Worm (Caenorhabditis elegans) whole organism, L2 larva: ENCODE measurements around the gene Y57A10A.24.

Source experiments
- C34F6.9 ChIP-seq: fragments of 150-350 bp; optimal IDR thresholded peaks from 2 replicates; lab custom pipeline; 2014; ENCODE audit warnings: missing biosample characterization, missing genetic modification characterization
- F13H6.1 ChIP-seq: sonication (generic microtip); optimal IDR thresholded peaks from 2 replicates; lab custom pipeline; 2016; ENCODE audit warnings: missing genetic modification characterization, missing compliant biosample characterization
- R02D3.7 ChIP-seq: fragments of 150-350 bp; optimal IDR thresholded peaks from 2 replicates; lab custom pipeline; 2014; ENCODE audit warnings: missing biosample characterization, missing genetic modification characterization
- Y55F3AM.14 ChIP-seq: fragments of 200-800 bp; sonication (Bioruptor generic); optimal IDR thresholded peaks from 2 replicates; lab custom pipeline; 2018; ENCODE audit warnings: mild to moderate bottlenecking, missing genetic modification characterization, missing compliant biosample characterization
- alr-1 ChIP-seq: fragments of 150-350 bp; optimal IDR thresholded peaks from 2 replicates; lab custom pipeline; 2014; ENCODE audit warnings: missing biosample characterization, missing genetic modification characterization
- aly-2 ChIP-seq: fragments of 150-350 bp; optimal IDR thresholded peaks from 2 replicates; lab custom pipeline; 2014; ENCODE audit warnings: missing biosample characterization, missing genetic modification characterization
- ama-1 ChIP-seq: fragments of 150-350 bp; optimal IDR thresholded peaks from 2 replicates; lab custom pipeline; 2018; ENCODE audit warnings: inconsistent platforms
- blmp-1 ChIP-seq: sonication (generic microtip); optimal IDR thresholded peaks from 2 replicates; lab custom pipeline; 2017; ENCODE audit warnings: missing genetic modification characterization, mild to moderate bottlenecking, missing compliant biosample characterization, antibody characterized with exemption, moderate library complexity; ENCODE audit not compliant: insufficient read depth
- ceh-16 ChIP-seq: fragments of 150-350 bp; optimal IDR thresholded peaks from 2 replicates; lab custom pipeline; 2014; ENCODE audit warnings: missing biosample characterization, missing genetic modification characterization
- ceh-82 ChIP-seq: fragments of 150-350 bp; optimal IDR thresholded peaks from 2 replicates; lab custom pipeline; 2014; ENCODE audit warnings: missing biosample characterization, missing genetic modification characterization
- crh-2 ChIP-seq: sonication (generic microtip); optimal IDR thresholded peaks from 2 replicates; lab custom pipeline; 2017; ENCODE audit warnings: missing biosample characterization, missing genetic modification characterization
- dmd-4 ChIP-seq: sonication (generic microtip); optimal IDR thresholded peaks from 2 replicates; lab custom pipeline; 2017; ENCODE audit warnings: missing biosample characterization, missing genetic modification characterization
- egl-27 ChIP-seq: sonication (generic microtip); optimal IDR thresholded peaks from 3 replicates; lab custom pipeline; 2017; ENCODE audit warnings: missing biosample characterization, missing genetic modification reagents, missing genetic modification characterization
- fos-1 ChIP-seq: fragments of 150-350 bp; optimal IDR thresholded peaks from 2 replicates; lab custom pipeline; 2014; ENCODE audit warnings: missing biosample characterization, missing genetic modification characterization
- gmeb-1 ChIP-seq: fragments of 150-350 bp; optimal IDR thresholded peaks from 2 replicates; lab custom pipeline; 2014; ENCODE audit warnings: missing biosample characterization, missing genetic modification characterization
- lin-13 ChIP-seq: fragments of 150-350 bp; optimal IDR thresholded peaks from 2 replicates; lab custom pipeline; 2014; ENCODE audit warnings: missing biosample characterization, missing genetic modification reagents, missing genetic modification characterization
- lin-39 ChIP-seq: fragments of 150-350 bp; optimal IDR thresholded peaks from 2 replicates; lab custom pipeline; 2014; ENCODE audit warnings: missing biosample characterization, missing genetic modification reagents, missing genetic modification characterization
- mab-5 ChIP-seq: fragments of 150-350 bp; optimal IDR thresholded peaks from 2 replicates; lab custom pipeline; 2014; ENCODE audit warnings: missing biosample characterization, missing genetic modification characterization
- mbf-1 ChIP-seq: sonication (generic microtip); optimal IDR thresholded peaks from 2 replicates; lab custom pipeline; 2017; ENCODE audit warnings: missing biosample characterization, missing genetic modification characterization
- nhr-10 ChIP-seq: sonication (generic microtip); optimal IDR thresholded peaks from 2 replicates; lab custom pipeline; 2017; ENCODE audit warnings: missing biosample characterization, missing genetic modification characterization
- nhr-11 ChIP-seq: fragments of 150-350 bp; optimal IDR thresholded peaks from 2 replicates; lab custom pipeline; 2014; ENCODE audit warnings: missing biosample characterization, missing genetic modification characterization
- nhr-12 ChIP-seq: fragments of 150-350 bp; optimal IDR thresholded peaks from 2 replicates; lab custom pipeline; 2014; ENCODE audit warnings: missing biosample characterization, missing genetic modification characterization
- nhr-129 ChIP-seq: fragments of 150-350 bp; optimal IDR thresholded peaks from 2 replicates; lab custom pipeline; 2014; ENCODE audit warnings: missing biosample characterization, missing genetic modification characterization
- nhr-21 ChIP-seq: fragments of 150-350 bp; optimal IDR thresholded peaks from 2 replicates; lab custom pipeline; 2014; ENCODE audit warnings: missing biosample characterization, missing genetic modification characterization
- nhr-23 ChIP-seq: fragments of 150-350 bp; optimal IDR thresholded peaks from 2 replicates; lab custom pipeline; 2014; ENCODE audit warnings: missing biosample characterization, missing genetic modification reagents, missing genetic modification characterization
- nhr-25 ChIP-seq: fragments of 150-350 bp; sonication (generic microtip); optimal IDR thresholded peaks from 3 replicates; lab custom pipeline; 2014; ENCODE audit warnings: missing biosample characterization, missing genetic modification characterization
- nhr-6 ChIP-seq: fragments of 150-350 bp; optimal IDR thresholded peaks from 2 replicates; lab custom pipeline; 2014; ENCODE audit warnings: missing biosample characterization, missing genetic modification characterization
- nhr-77 ChIP-seq: fragments of 150-350 bp; optimal IDR thresholded peaks from 2 replicates; lab custom pipeline; 2014; ENCODE audit warnings: missing biosample characterization, missing genetic modification characterization
- peb-1 ChIP-seq: fragments of 150-350 bp; optimal IDR thresholded peaks from 2 replicates; lab custom pipeline; 2014; ENCODE audit warnings: missing biosample characterization, missing genetic modification characterization
- sem-4 ChIP-seq: fragments of 150-350 bp; optimal IDR thresholded peaks from 2 replicates; lab custom pipeline; 2014; ENCODE audit warnings: missing biosample characterization, missing genetic modification reagents, missing genetic modification characterization
- sma-3 ChIP-seq: sonication (generic microtip); optimal IDR thresholded peaks from 2 replicates; lab custom pipeline; 2016; ENCODE audit warnings: missing genetic modification reagents, missing genetic modification characterization, missing compliant biosample characterization
- sma-9 ChIP-seq, 2 experiments: fragments of 150-350 bp in 1 of 2; sonication (generic microtip) in 1 of 2; optimal IDR thresholded peaks; 2 replicates each; lab custom pipeline; 2014 to 2016; ENCODE audit warnings: missing genetic modification characterization in 2 of 2, mild to moderate bottlenecking in 1 of 2, missing biosample characterization in 1 of 2, missing compliant biosample characterization in 1 of 2, missing genetic modification reagents in 1 of 2, moderate library complexity in 1 of 2
- snpc-4 ChIP-seq: fragments of 150-350 bp; optimal IDR thresholded peaks from 2 replicates; lab custom pipeline; 2014; ENCODE audit warnings: missing biosample characterization, missing genetic modification characterization
- unc-39 ChIP-seq: fragments of 150-350 bp; optimal IDR thresholded peaks from 2 replicates; lab custom pipeline; 2014; ENCODE audit warnings: missing biosample characterization, missing genetic modification characterization
- unc-55 ChIP-seq: fragments of 150-350 bp; sonication (generic microtip); optimal IDR thresholded peaks from 3 replicates; lab custom pipeline; 2014; ENCODE audit warnings: missing biosample characterization, missing genetic modification reagents, missing genetic modification characterization
- unc-62 ChIP-seq: fragments of 150-350 bp; optimal IDR thresholded peaks from 2 replicates; lab custom pipeline; 2014; ENCODE audit warnings: missing biosample characterization, missing genetic modification reagents, missing genetic modification characterization
- zag-1 ChIP-seq: fragments of 150-350 bp; optimal IDR thresholded peaks from 2 replicates; lab custom pipeline; 2014; ENCODE audit warnings: missing biosample characterization, missing genetic modification characterization
- ztf-1 ChIP-seq: fragments of 200-800 bp; sonication (Bioruptor generic); conservative IDR thresholded peaks from 2 replicates; pipeline ENCODE4 v1.3.6; 2022; ENCODE audit warnings: missing genetic modification characterization, missing compliant biosample characterization
- ztf-4 ChIP-seq: fragments of 150-350 bp; optimal IDR thresholded peaks from 2 replicates; lab custom pipeline; 2014; ENCODE audit warnings: missing biosample characterization, missing genetic modification characterization

Gene Y57A10A.24

ce11 chrII:12256528-12256927 lies 13.8 kb downstream of the Y57A10A.24 start, which contains the start of gene parn-2:
Gene parn-2 (minus strand): TSS chrII:12256628.
- no peak for TF ChIP-seq peb-1
- no peak for TF ChIP-seq nhr-11
- TF ChIP-seq Y55F3AM.14: no peak
- TF ChIP-seq egl-27 (tag; lab: Kevin White, UChicago): no peak
- no peak for TF ChIP-seq ceh-16 (tag; lab: Kevin White, UChicago)
- no peak for TF ChIP-seq mab-5 (tag; lab: Kevin White, UChicago)
- TF ChIP-seq gmeb-1 (tag; lab: Kevin White, UChicago): no peak
- TF ChIP-seq dmd-4: no peak
- no peak for TF ChIP-seq nhr-10 (tag; lab: Kevin White, UChicago)
- no peak for TF ChIP-seq ztf-1
- no peak for TF ChIP-seq F13H6.1 (tag; lab: Kevin White, UChicago)
- TF ChIP-seq nhr-23 (tag; lab: Kevin White, UChicago): no peak
- no peak for TF ChIP-seq mbf-1 (tag; lab: Kevin White, UChicago)
- no peak for TF ChIP-seq C34F6.9 (tag; lab: Kevin White, UChicago)
- no peak for TF ChIP-seq nhr-77 (tag; lab: Kevin White, UChicago)
- no peak for TF ChIP-seq nhr-6 (tag; lab: Kevin White, UChicago)
- no peak for TF ChIP-seq aly-2 (tag; lab: Kevin White, UChicago)
- TF ChIP-seq, all 48 proteins: peak for 0

ce11 chrII:12257095-12257494 lies 14.3 kb downstream of the Y57A10A.24 start:
- TF ChIP-seq gmeb-1 (tag; lab: Kevin White, UChicago) (no peak), unc-55 (GFP tag; lab: Kevin White, UChicago) (no peak), sem-4 (tag; lab: Kevin White, UChicago) (no peak), snpc-4 (tag; lab: Kevin White, UChicago) (no peak), nhr-10 (tag; lab: Kevin White, UChicago) (no peak), C34F6.9 (tag; lab: Kevin White, UChicago) (no peak), lin-39 (no peak), unc-62 (no peak), F13H6.1 (tag; lab: Kevin White, UChicago) (no peak), mbf-1 (tag; lab: Kevin White, UChicago) (no peak), sma-9 (GFP tag; optimal IDR thresholded peaks at IDR 0.05; lab: Kevin White, UChicago) (no peak), sma-9 (tag; optimal IDR thresholded peaks at IDR 0.05; lab: Kevin White, UChicago) (no peak)

- TF ChIP-seq crh-2: no peak
- no peak for TF ChIP-seq Y55F3AM.14
- TF ChIP-seq nhr-6 (tag; lab: Kevin White, UChicago): no peak
- no peak for TF ChIP-seq ztf-4
- TF ChIP-seq nhr-129 (tag; lab: Kevin White, UChicago): no peak
- no peak for TF ChIP-seq ama-1 (lab: Kevin White, UChicago)
- no peak for TF ChIP-seq ceh-82 (tag; lab: Kevin White, UChicago)
Observed at ce11 chrII:12260538-12260937, 17.8 kb downstream of the Y57A10A.24 start.

- TF ChIP-seq blmp-1 (tag; lab: Kevin White, UChicago) (peak; percentile 35), alr-1 (tag; lab: Kevin White, UChicago) (no peak), nhr-25 (tag; lab: Kevin White, UChicago) (peak; percentile 28)
Observed at ce11 chrII:12261147-12261821, 18.5 kb downstream of the Y57A10A.24 start.

ce11 chrII:12262567-12262966 lies 19.8 kb downstream of the Y57A10A.24 start:
- no peak for TF ChIP-seq ama-1 (lab: Kevin White, UChicago)
- TF ChIP-seq R02D3.7 (tag; lab: Kevin White, UChicago): no peak
- peak; percentile 31 for TF ChIP-seq F13H6.1 (tag; lab: Kevin White, UChicago)
- TF ChIP-seq egl-27 (tag; lab: Kevin White, UChicago): no peak
- TF ChIP-seq mab-5 (tag; lab: Kevin White, UChicago): no peak
- no peak for TF ChIP-seq aly-2 (tag; lab: Kevin White, UChicago)
- peak; percentile 93 for TF ChIP-seq nhr-25 (tag; lab: Kevin White, UChicago)
- TF ChIP-seq blmp-1 (tag; lab: Kevin White, UChicago): peak; percentile 64
- no peak for TF ChIP-seq unc-39 (tag; lab: Kevin White, UChicago)
- peak; percentile 25 for TF ChIP-seq nhr-6 (tag; lab: Kevin White, UChicago)
- TF ChIP-seq sma-9 (GFP tag; optimal IDR thresholded peaks at IDR 0.05; lab: Kevin White, UChicago): peak; percentile 20
- no peak for TF ChIP-seq sma-9 (tag; optimal IDR thresholded peaks at IDR 0.05; lab: Kevin White, UChicago)
- TF ChIP-seq nhr-77 (tag; lab: Kevin White, UChicago): no peak
- no peak for TF ChIP-seq dmd-4
- no peak for TF ChIP-seq gmeb-1 (tag; lab: Kevin White, UChicago)
- TF ChIP-seq fos-1 (tag; lab: Kevin White, UChicago): peak; percentile 29
- TF ChIP-seq sma-3 (GFP tag; lab: Kevin White, UChicago): peak; percentile 78
- no peak for TF ChIP-seq nhr-10 (tag; lab: Kevin White, UChicago)
- peak; percentile 16 for TF ChIP-seq crh-2
- TF ChIP-seq zag-1 (tag; lab: Kevin White, UChicago): no peak
- no peak for TF ChIP-seq nhr-21 (tag; lab: Kevin White, UChicago)
- TF ChIP-seq lin-13 (GFP tag; lab: Kevin White, UChicago): no peak
- TF ChIP-seq ceh-16 (tag; lab: Kevin White, UChicago): peak; percentile 88
- no peak for TF ChIP-seq ztf-1
- no peak for TF ChIP-seq nhr-12 (tag; lab: Kevin White, UChicago)
- TF ChIP-seq nhr-23 (tag; lab: Kevin White, UChicago): no peak
